Worm (Caenorhabditis elegans) whole organism, young adult: ENCODE data around the gene Y39A1A.24.

ENCODE experiments used
- B0035.1 ChIP-seq: sonication (generic microtip); optimal IDR thresholded peaks from 2 replicates; lab custom pipeline; 2016; ENCODE audit warnings: missing genetic modification characterization, mild to moderate bottlenecking, missing compliant biosample characterization, missing genotype, missing genetic modification reagents
- C06A6.2 ChIP-seq: fragments of 200-800 bp; sonication (Bioruptor generic); conservative IDR thresholded peaks from 2 replicates; pipeline ENCODE4 v1.3.6; 2022; ENCODE audit warnings: missing genetic modification characterization, missing compliant biosample characterization
- F22D6.2 ChIP-seq: sonication (generic microtip); optimal IDR thresholded peaks from 2 replicates; lab custom pipeline; 2016; ENCODE audit warnings: mild to moderate bottlenecking, missing genetic modification characterization, missing compliant biosample characterization
- F33H1.4 ChIP-seq: fragments of 200-800 bp; sonication (Bioruptor generic); IDR thresholded peaks from 2 replicates; pipeline ENCODE4 v1.3.6; 2022; ENCODE audit warnings: missing genetic modification reagents, missing genetic modification characterization, missing compliant biosample characterization
- F37B4.10 ChIP-seq: fragments of 200-800 bp; sonication (Bioruptor generic); IDR thresholded peaks from 2 replicates; pipeline ENCODE4 v1.3.6; 2022; ENCODE audit warnings: missing genetic modification characterization, missing compliant biosample characterization
- F49E8.2 ChIP-seq: sonication (generic microtip); optimal IDR thresholded peaks from 3 replicates; lab custom pipeline; 2017; ENCODE audit warnings: missing genetic modification characterization, mild to moderate bottlenecking, missing compliant biosample characterization, antibody characterized with exemption, moderate library complexity; ENCODE audit not compliant: insufficient read depth
- F55B11.4 ChIP-seq: sonication (generic microtip); optimal IDR thresholded peaks from 2 replicates; lab custom pipeline; 2016; ENCODE audit warnings: missing compliant biosample characterization, missing genetic modification characterization, borderline replicate concordance; ENCODE audit not compliant: insufficient read depth
- F57C9.4 ChIP-seq: sonication (generic microtip); optimal IDR thresholded peaks from 2 replicates; lab custom pipeline; 2017; ENCODE audit warnings: mild to moderate bottlenecking, missing genetic modification characterization, missing compliant biosample characterization
- K12H6.12 ChIP-seq: fragments of 200-800 bp; sonication (Bioruptor generic); optimal IDR thresholded peaks from 2 replicates; lab custom pipeline; 2018; ENCODE audit warnings: mild to moderate bottlenecking, missing genetic modification characterization, missing compliant biosample characterization
- T07F8.4 ChIP-seq: sonication (generic microtip); optimal IDR thresholded peaks from 2 replicates; lab custom pipeline; 2016; ENCODE audit warnings: mild to moderate bottlenecking, missing genetic modification characterization, moderate library complexity, missing compliant biosample characterization
- Y53G8AR.9 ChIP-seq: fragments of 200-800 bp; sonication (Bioruptor generic); conservative IDR thresholded peaks from 2 replicates; pipeline ENCODE4 v1.3.6; 2022; ENCODE audit warnings: missing genetic modification reagents, missing genetic modification characterization, missing compliant biosample characterization
- Y67H2A.10 ChIP-seq: fragments of 200-800 bp; sonication (Bioruptor generic); conservative IDR thresholded peaks from 2 replicates; pipeline ENCODE4 v1.3.6; 2022; ENCODE audit warnings: missing genetic modification reagents, missing genetic modification characterization, missing compliant biosample characterization
- Y79H2A.3 ChIP-seq: fragments of 200-800 bp; sonication (Bioruptor generic); conservative IDR thresholded peaks from 2 replicates; pipeline ENCODE4 v1.3.6; 2022; ENCODE audit warnings: missing genetic modification reagents, missing genetic modification characterization, missing compliant biosample characterization
- Y95B8A.8 ChIP-seq: fragments of 200-800 bp; sonication (Bioruptor generic); IDR thresholded peaks from 2 replicates; pipeline ENCODE4 v1.3.6; 2022; ENCODE audit warnings: missing genetic modification reagents, missing genetic modification characterization, missing compliant biosample characterization
- ZK185.1 ChIP-seq: sonication (generic microtip); optimal IDR thresholded peaks from 2 replicates; lab custom pipeline; 2016; ENCODE audit warnings: mild to moderate bottlenecking, missing genetic modification characterization, missing compliant biosample characterization; ENCODE audit not compliant: poor library complexity, severe bottlenecking
- ama-1 ChIP-seq, 3 experiments: fragments of 150-350 bp in 1 of 3; sonication (generic microtip) in 2 of 3; optimal IDR thresholded peaks; 2 replicates each; lab custom pipeline; 2014 to 2018; ENCODE audit warnings: missing biosample characterization in 2 of 3, missing genetic modification characterization in 2 of 3, missing genetic modification reagents in 2 of 3
- aptf-2 ChIP-seq: fragments of 200-800 bp; sonication (Bioruptor generic); conservative IDR thresholded peaks from 2 replicates; pipeline ENCODE4 v1.3.6; 2022; ENCODE audit warnings: missing genetic modification reagents, missing genetic modification characterization, missing compliant biosample characterization
- attf-5 ChIP-seq: fragments of 200-800 bp; sonication (Bioruptor generic); optimal IDR thresholded peaks from 2 replicates; lab custom pipeline; 2018; ENCODE audit warnings: mild to moderate bottlenecking, missing genetic modification characterization, missing compliant biosample characterization
- ccch-3 ChIP-seq: fragments of 200-800 bp; sonication (Bioruptor generic); optimal IDR thresholded peaks from 2 replicates; lab custom pipeline; 2018; ENCODE audit warnings: mild to moderate bottlenecking, missing genetic modification characterization, missing compliant biosample characterization
- cebp-1 ChIP-seq, 2 experiments: fragments of 200-800 bp in 1 of 2; sonication (Bioruptor generic) in 1 of 2; sonication (generic microtip) in 1 of 2; IDR thresholded peaks in 1 of 2; optimal IDR thresholded peaks in 1 of 2; 2 replicates each; pipeline versions ENCODE4 v1.3.6 to Lab custom; 2017 to 2022; ENCODE audit warnings: missing compliant biosample characterization in 2 of 2, missing genetic modification characterization in 2 of 2, mild to moderate bottlenecking in 1 of 2, missing genetic modification reagents in 1 of 2, moderate library complexity in 1 of 2
- cebp-2 ChIP-seq: fragments of 200-800 bp; sonication (Bioruptor generic); IDR thresholded peaks from 2 replicates; pipeline ENCODE4 v1.3.6; 2022; ENCODE audit warnings: missing genetic modification characterization, missing compliant biosample characterization
- ceh-100 ChIP-seq: fragments of 200-800 bp; sonication (Bioruptor generic); IDR thresholded peaks from 2 replicates; pipeline ENCODE4 v1.3.6; 2022; ENCODE audit warnings: missing genetic modification reagents, missing genetic modification characterization, missing compliant biosample characterization
- ceh-27 ChIP-seq: fragments of 200-800 bp; sonication (Bioruptor generic); optimal IDR thresholded peaks from 2 replicates; lab custom pipeline; 2018; ENCODE audit warnings: mild to moderate bottlenecking, missing genetic modification characterization, moderate library complexity, missing compliant biosample characterization
- ceh-79 ChIP-seq: sonication (generic microtip); optimal IDR thresholded peaks from 2 replicates; lab custom pipeline; 2017; ENCODE audit warnings: mild to moderate bottlenecking, missing genetic modification characterization, missing compliant biosample characterization
- ceh-91 ChIP-seq: fragments of 200-800 bp; sonication (Bioruptor generic); IDR thresholded peaks from 2 replicates; pipeline ENCODE4 v1.3.6; 2022; ENCODE audit warnings: missing genetic modification reagents, missing genetic modification characterization, missing compliant biosample characterization
- die-1 ChIP-seq: sonication (generic microtip); optimal IDR thresholded peaks from 2 replicates; lab custom pipeline; 2016; ENCODE audit warnings: missing genotype, mild to moderate bottlenecking, missing genetic modification characterization, missing compliant biosample characterization
- dpff-1 ChIP-seq: sonication (generic microtip); optimal IDR thresholded peaks from 2 replicates; lab custom pipeline; 2017; ENCODE audit warnings: mild to moderate bottlenecking, missing genetic modification characterization, missing compliant biosample characterization
- dpl-1 ChIP-seq: fragments of 150-350 bp; optimal IDR thresholded peaks from 2 replicates; lab custom pipeline; 2014; ENCODE audit warnings: missing biosample characterization, missing genetic modification reagents, missing genetic modification characterization
- egl-44 ChIP-seq: fragments of 200-800 bp; sonication (Bioruptor generic); IDR thresholded peaks from 2 replicates; pipeline ENCODE4 v1.3.6; 2022; ENCODE audit warnings: missing genetic modification reagents, missing genetic modification characterization, missing compliant biosample characterization
- egrh-3 ChIP-seq: fragments of 200-800 bp; sonication (Bioruptor generic); IDR thresholded peaks from 2 replicates; pipeline ENCODE4 v1.3.6; 2022; ENCODE audit warnings: missing genetic modification reagents, missing genetic modification characterization, missing compliant biosample characterization
- ets-4 ChIP-seq: fragments of 200-800 bp; sonication (Bioruptor generic); optimal IDR thresholded peaks from 2 replicates; lab custom pipeline; 2018; ENCODE audit warnings: mild to moderate bottlenecking, missing genetic modification characterization, missing compliant biosample characterization
- hlh-26 ChIP-seq: fragments of 200-800 bp; sonication (Bioruptor generic); conservative IDR thresholded peaks from 2 replicates; pipeline ENCODE4 v1.3.6; 2022; ENCODE audit warnings: missing genetic modification reagents, missing genetic modification characterization, missing compliant biosample characterization
- hrde-1 ChIP-seq: sonication (generic microtip); optimal IDR thresholded peaks from 2 replicates; lab custom pipeline; 2016; ENCODE audit warnings: missing genetic modification characterization, mild to moderate bottlenecking, missing compliant biosample characterization, moderate library complexity, missing genotype, missing genetic modification reagents, borderline replicate concordance
- lin-26 ChIP-seq: fragments of 200-800 bp; sonication (Bioruptor generic); IDR thresholded peaks from 2 replicates; pipeline ENCODE4 v1.3.6; 2022; ENCODE audit warnings: missing genetic modification reagents, missing genetic modification characterization, missing compliant biosample characterization
- madf-10 ChIP-seq: sonication (generic microtip); optimal IDR thresholded peaks from 2 replicates; lab custom pipeline; 2016; ENCODE audit warnings: mild to moderate bottlenecking, missing genetic modification characterization, missing compliant biosample characterization
- mes-4 ChIP-seq: sonication (generic microtip); optimal IDR thresholded peaks from 2 replicates; lab custom pipeline; 2016; ENCODE audit warnings: missing genotype, missing genetic modification characterization, missing compliant biosample characterization
- nhr-120 ChIP-seq: fragments of 200-800 bp; sonication (Bioruptor generic); IDR thresholded peaks from 2 replicates; pipeline ENCODE4 v1.3.6; 2022; ENCODE audit warnings: missing genetic modification characterization, missing compliant biosample characterization
- nhr-27 ChIP-seq: fragments of 200-800 bp; sonication (Bioruptor generic); optimal IDR thresholded peaks from 2 replicates; lab custom pipeline; 2018; ENCODE audit warnings: mild to moderate bottlenecking, missing genetic modification characterization, moderate library complexity, missing compliant biosample characterization
- nhr-90 ChIP-seq: sonication (generic microtip); optimal IDR thresholded peaks from 2 replicates; lab custom pipeline; 2016; ENCODE audit warnings: missing genotype, mild to moderate bottlenecking, missing genetic modification characterization, missing compliant biosample characterization
- pha-4 ChIP-seq: fragments of 150-350 bp; sonication (generic microtip); optimal IDR thresholded peaks from 2 replicates; lab custom pipeline; 2014; ENCODE audit warnings: missing biosample characterization, missing genetic modification reagents, missing genetic modification characterization
- rcor-1 ChIP-seq: fragments of 200-800 bp; sonication (Bioruptor generic); IDR thresholded peaks from 2 replicates; pipeline ENCODE4 v1.3.6; 2022; ENCODE audit warnings: missing genetic modification reagents, missing genetic modification characterization, missing compliant biosample characterization
- snpc-4 ChIP-seq, 5 experiments: fragments of 150-350 bp in 1 of 5; sonication (generic microtip) in 4 of 5; optimal IDR thresholded peaks; 2 replicates each; lab custom pipeline; 2014 to 2018; ENCODE audit warnings: missing genetic modification characterization in 5 of 5, missing biosample characterization in 3 of 5, antibody characterized with exemption in 2 of 5, mild to moderate bottlenecking in 2 of 5, missing compliant biosample characterization in 2 of 5, missing genotype in 2 of 5, moderate library complexity in 2 of 5, missing genetic modification reagents in 1 of 5
- unc-62 ChIP-seq: fragments of 150-350 bp; optimal IDR thresholded peaks from 2 replicates; lab custom pipeline; 2014; ENCODE audit warnings: missing biosample characterization, missing genetic modification reagents, missing genetic modification characterization
- ztf-28 ChIP-seq: fragments of 200-800 bp; sonication (Bioruptor generic); IDR thresholded peaks from 2 replicates; pipeline ENCODE4 v1.3.6; 2022; ENCODE audit warnings: missing genetic modification reagents, missing genetic modification characterization, missing compliant biosample characterization

Gene Y39A1A.24

DNA sequence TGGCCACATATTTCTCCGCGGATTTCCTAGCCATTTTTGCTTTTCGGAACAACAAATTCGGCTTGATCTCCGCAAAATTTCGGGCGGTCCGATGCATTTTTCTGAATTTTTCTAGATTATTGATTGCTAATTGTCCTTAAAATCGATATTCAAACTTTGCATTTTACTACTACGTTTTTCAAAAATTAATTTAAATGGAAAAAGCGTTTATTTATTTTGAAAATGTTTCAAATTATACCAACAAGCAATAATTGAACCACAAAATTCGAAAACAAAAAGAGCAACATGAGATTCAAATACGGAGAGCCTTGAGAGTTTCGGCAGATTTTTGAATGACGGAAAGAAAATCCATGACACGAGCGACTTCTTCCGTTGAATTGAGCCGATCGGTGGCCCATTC lies 17.4 kb upstream of the Y39A1A.24 start, which contains the start of gene Y45F3A.9:
Gene Y45F3A.9 (minus strand): TSS at position 101 of the 400 bp plus-strand sequence.
- TF ChIP-seq Y53G8AR.9 (GFP tag; lab: Robert Waterston, UW) (no peak), hrde-1 (tag; lab: Kevin White, UChicago) (no peak), mes-4 (tag; lab: Kevin White, UChicago) (no peak), ets-4 (GFP tag; lab: Kevin White, UChicago) (no peak), egl-44 (GFP tag; lab: Robert Waterston, UW) (no peak), snpc-4 (GFP tag; optimal IDR thresholded peaks at IDR 0.05; lab: Kevin White, UChicago) (no peak), snpc-4 (tag; optimal IDR thresholded peaks at IDR 0.05; lab: Kevin White, UChicago) (no peak), F57C9.4 (no peak), F49E8.2 (tag; lab: Kevin White, UChicago) (no peak), unc-62 (GFP tag; lab: Kevin White, UChicago) (no peak), T07F8.4 (tag; lab: Kevin White, UChicago) (no peak), attf-5 (GFP tag; lab: Kevin White, UChicago) (no peak), dpff-1 (tag; lab: Kevin White, UChicago) (no peak), die-1 (tag; lab: Kevin White, UChicago) (no peak), C06A6.2 (no peak), nhr-120 (GFP tag; lab: Robert Waterston, UW) (no peak), K12H6.12 (tag; lab: Kevin White, UChicago) (no peak)

DNA sequence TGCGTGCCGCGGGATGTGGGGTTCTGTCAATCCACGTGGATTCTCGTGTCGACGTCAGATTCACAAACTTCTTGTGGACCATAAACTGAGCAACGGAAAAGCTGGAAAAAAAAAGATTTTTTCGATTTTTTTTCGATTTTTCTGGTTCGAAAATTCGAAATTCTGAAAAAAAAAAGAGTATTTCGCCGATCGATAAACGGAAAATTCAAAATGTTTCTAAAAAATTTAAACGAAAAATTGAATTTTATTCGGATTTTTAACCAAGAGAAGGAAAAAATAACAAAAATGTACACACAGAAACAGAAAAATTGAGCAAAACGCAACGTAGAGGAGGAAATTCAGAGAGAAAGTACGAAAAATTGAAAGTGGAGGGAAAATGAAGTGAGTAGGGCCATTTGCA lies 16.0 kb upstream of the Y39A1A.24 start, which contains the start of gene Y39A1A.3:
Gene Y39A1A.3 (minus strand): TSS at position 101 of the 400 bp plus-strand sequence.
- TF ChIP-seq cebp-1 (GFP tag; IDR thresholded peaks at IDR 0.05; lab: Robert Waterston, UW) (no peak), cebp-1 (tag; optimal IDR thresholded peaks at IDR 0.05; lab: Kevin White, UChicago) (peak; percentile 14), Y67H2A.10 (GFP tag; lab: Robert Waterston, UW) (no peak), F33H1.4 (GFP tag; lab: Robert Waterston, UW) (no peak), hlh-26 (GFP tag; lab: Robert Waterston, UW) (no peak), ceh-91 (GFP tag; lab: Robert Waterston, UW) (no peak), lin-26 (GFP tag; lab: Robert Waterston, UW) (no peak), ama-1 (optimal IDR thresholded peaks at IDR 0.05; lab: Kevin White, UChicago) (no peak), ama-1 (GFP tag; optimal IDR thresholded peaks at IDR 0.05; lab: Kevin White, UChicago) (no peak)

DNA sequence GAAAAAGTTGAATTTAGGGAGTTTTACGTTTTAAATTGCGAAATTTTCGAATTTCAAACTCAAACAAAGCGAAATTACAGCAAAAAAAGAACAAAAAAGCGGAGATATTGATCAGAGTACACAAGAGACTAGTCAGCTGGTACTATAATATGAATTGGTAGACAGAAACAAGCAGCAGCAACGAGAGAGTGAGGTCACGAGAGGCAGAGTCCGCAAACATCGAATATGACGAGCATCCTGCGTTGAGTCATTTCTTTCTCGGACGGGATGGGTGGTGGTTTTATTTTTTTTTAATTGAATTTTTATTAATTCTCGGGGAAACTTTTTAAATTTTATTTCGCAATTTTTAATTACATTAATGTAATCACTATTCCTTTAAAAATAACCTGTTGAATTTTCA lies 12.7 kb upstream of the Y39A1A.24 start:
- TF ChIP-seq ztf-28 (GFP tag; lab: Robert Waterston, UW), result no peak
- no peak for TF ChIP-seq ZK185.1 (tag; lab: Kevin White, UChicago)
- TF ChIP-seq Y79H2A.3, result no peak
- no peak for TF ChIP-seq dpl-1 (GFP tag; lab: Kevin White, UChicago)
- TF ChIP-seq F49E8.2 (tag; lab: Kevin White, UChicago), result no peak
- TF ChIP-seq F22D6.2 (tag; lab: Kevin White, UChicago), result no peak
- peak; percentile 7; the same call in 1 of the 2 replicates for TF ChIP-seq rcor-1 (GFP tag; lab: Robert Waterston, UW)
- no peak for TF ChIP-seq ceh-27 (GFP tag; lab: Kevin White, UChicago)
- TF ChIP-seq egrh-3 (GFP tag; lab: Robert Waterston, UW), result no peak
- TF ChIP-seq cebp-2, result no peak
- TF ChIP-seq ceh-100 (GFP tag; lab: Robert Waterston, UW), result 0 out of 2 replicates have a peak, but pooled peaks have one; percentile 9
- no peak for TF ChIP-seq F33H1.4 (GFP tag; lab: Robert Waterston, UW)
- TF ChIP-seq nhr-90, result no peak
- no peak for TF ChIP-seq F37B4.10 (GFP tag; lab: Robert Waterston, UW)
- no peak for TF ChIP-seq nhr-27
- peak; percentile 32 for TF ChIP-seq pha-4 (tag; lab: Kevin White, UChicago)
- no peak for TF ChIP-seq aptf-2 (GFP tag; lab: Robert Waterston, UW)
- no peak for TF ChIP-seq F55B11.4 (tag; lab: Kevin White, UChicago)
- TF ChIP-seq ccch-3, result no peak
- TF ChIP-seq B0035.1 (tag; lab: Kevin White, UChicago), result no peak
- TF ChIP-seq unc-62 (GFP tag; lab: Kevin White, UChicago), result no peak
- no peak for TF ChIP-seq dpff-1 (tag; lab: Kevin White, UChicago)
- no peak for TF ChIP-seq Y95B8A.8 (GFP tag; lab: Robert Waterston, UW)
- no peak for TF ChIP-seq madf-10
- TF ChIP-seq ceh-79 (tag; lab: Kevin White, UChicago), result no peak
